Worm (Caenorhabditis elegans) whole organism, L4 larva: Measurements from ENCODE around the gene spat-1.

Experiments used
- nhr-237 ChIP-seq: sonication (generic microtip); optimal IDR thresholded peaks from 2 replicates; lab custom pipeline; 2017; ENCODE audit warnings: missing biosample characterization, missing genetic modification characterization
- nhr-76 ChIP-seq: fragments of 150-350 bp; optimal IDR thresholded peaks from 2 replicates; lab custom pipeline; 2014; ENCODE audit warnings: missing biosample characterization, missing genetic modification characterization
- nhr-77 ChIP-seq: fragments of 150-350 bp; optimal IDR thresholded peaks from 2 replicates; lab custom pipeline; 2014; ENCODE audit warnings: missing biosample characterization, missing genetic modification characterization
- skn-1 ChIP-seq: fragments of 150-350 bp; optimal IDR thresholded peaks from 2 replicates; lab custom pipeline; 2014; ENCODE audit warnings: missing biosample characterization, missing genetic modification characterization
- snpc-4 ChIP-seq: fragments of 150-350 bp; optimal IDR thresholded peaks from 2 replicates; lab custom pipeline; 2014; ENCODE audit warnings: missing biosample characterization, missing genetic modification characterization
- unc-130 ChIP-seq: sonication (generic microtip); optimal IDR thresholded peaks from 2 replicates; lab custom pipeline; 2016; ENCODE audit warnings: missing genetic modification reagents, missing genetic modification characterization, missing compliant biosample characterization
- unc-39 ChIP-seq: sonication (generic microtip); optimal IDR thresholded peaks from 2 replicates; lab custom pipeline; 2017; ENCODE audit warnings: missing biosample characterization, missing genetic modification characterization

DNA sequence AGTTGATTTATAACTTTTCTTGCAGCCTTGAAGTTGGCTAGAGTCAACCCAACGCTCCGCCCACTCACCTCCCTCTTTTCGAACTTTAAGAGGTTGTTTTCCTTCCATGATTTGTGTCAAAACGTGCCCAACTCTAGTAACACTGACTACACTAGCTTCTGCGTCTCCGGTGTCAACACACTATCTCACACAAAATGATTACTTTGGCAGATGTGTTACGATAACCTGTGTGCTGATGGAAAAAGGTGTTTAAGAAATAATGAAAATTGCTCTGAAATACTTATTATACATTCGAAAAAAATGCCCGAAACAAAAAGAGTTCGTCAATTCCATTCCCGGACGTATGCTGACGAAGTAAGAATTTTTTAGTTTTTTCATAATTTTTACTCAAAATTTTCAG is 25.6 kb upstream of the spat-1 start, which contains the start of gene K10H10.6:
- TF ChIP-seq nhr-237, result no peak
- TF ChIP-seq unc-130 (GFP tag; lab: Kevin White, UChicago), result no peak
- no peak for TF ChIP-seq snpc-4 (tag; lab: Kevin White, UChicago)
- no peak for TF ChIP-seq nhr-77
- TF ChIP-seq unc-39 (tag; lab: Kevin White, UChicago), result no peak
- TF ChIP-seq nhr-76 (tag; lab: Kevin White, UChicago), result no peak
- no peak for TF ChIP-seq skn-1 (tag; lab: Kevin White, UChicago)
